Fruit fly (Drosophila melanogaster): ENCODE results near the gene mRpL40.

- TF ChIP-seq pan (optimal IDR thresholded peaks at IDR 0.05) (no peak), jim (GFP tag; optimal IDR thresholded peaks at IDR 0.05) (peak; percentile 72), CG32264 (GFP tag; optimal IDR thresholded peaks at IDR 0.05) (no peak), Jra (GFP tag; optimal IDR thresholded peaks at IDR 0.05) (no peak), Vsx2 (GFP tag; optimal IDR thresholded peaks at IDR 0.05; ENCODE audit: partially characterized antibody) (peak; percentile 25), psq (GFP tag; optimal IDR thresholded peaks at IDR 0.05) (peak; percentile 90), Sp1 (GFP tag; optimal IDR thresholded peaks at IDR 0.05) (peak; percentile 64), Myc (optimal IDR thresholded peaks at IDR 0.05) (no peak), Dif (GFP tag; optimal IDR thresholded peaks at IDR 0.05; ENCODE audit: partially characterized antibody) (peak; percentile 13), Dfd (GFP tag; optimal IDR thresholded peaks at IDR 0.05) (no peak), tai (GFP tag; optimal IDR thresholded peaks at IDR 0.05) (no peak), OdsH (GFP tag; optimal IDR thresholded peaks at IDR 0.05) (no peak), GATAd (GFP tag; optimal IDR thresholded peaks at IDR 0.05) (no peak)
Measured at dm6 chr3R:11449688-11450087, 42.0 kb downstream of the mRpL40 start.
